Worm (Caenorhabditis elegans) whole organism, L2 larva: ENCODE measurements around the gene bus-18.

Experiments used
- C34F6.9 ChIP-seq: fragments of 150-350 bp; optimal IDR thresholded peaks from 2 replicates; lab custom pipeline; 2014; ENCODE audit warnings: missing biosample characterization, missing genetic modification characterization
- F13H6.1 ChIP-seq: sonication (generic microtip); optimal IDR thresholded peaks from 2 replicates; lab custom pipeline; 2016; ENCODE audit warnings: missing genetic modification characterization, missing compliant biosample characterization
- R02D3.7 ChIP-seq: fragments of 150-350 bp; optimal IDR thresholded peaks from 2 replicates; lab custom pipeline; 2014; ENCODE audit warnings: missing biosample characterization, missing genetic modification characterization
- Y55F3AM.14 ChIP-seq: fragments of 200-800 bp; sonication (Bioruptor generic); optimal IDR thresholded peaks from 2 replicates; lab custom pipeline; 2018; ENCODE audit warnings: mild to moderate bottlenecking, missing genetic modification characterization, missing compliant biosample characterization
- ZK546.5 ChIP-seq: sonication (generic microtip); optimal IDR thresholded peaks from 2 replicates; lab custom pipeline; 2017; ENCODE audit warnings: missing biosample characterization, missing genetic modification characterization
- alr-1 ChIP-seq: fragments of 150-350 bp; optimal IDR thresholded peaks from 2 replicates; lab custom pipeline; 2014; ENCODE audit warnings: missing biosample characterization, missing genetic modification characterization
- aly-2 ChIP-seq: fragments of 150-350 bp; optimal IDR thresholded peaks from 2 replicates; lab custom pipeline; 2014; ENCODE audit warnings: missing biosample characterization, missing genetic modification characterization
- ama-1 ChIP-seq: fragments of 150-350 bp; optimal IDR thresholded peaks from 2 replicates; lab custom pipeline; 2018; ENCODE audit warnings: inconsistent platforms
- blmp-1 ChIP-seq: sonication (generic microtip); optimal IDR thresholded peaks from 2 replicates; lab custom pipeline; 2017; ENCODE audit warnings: missing genetic modification characterization, mild to moderate bottlenecking, missing compliant biosample characterization, antibody characterized with exemption, moderate library complexity; ENCODE audit not compliant: insufficient read depth
- ceh-16 ChIP-seq: fragments of 150-350 bp; optimal IDR thresholded peaks from 2 replicates; lab custom pipeline; 2014; ENCODE audit warnings: missing biosample characterization, missing genetic modification characterization
- ceh-82 ChIP-seq: fragments of 150-350 bp; optimal IDR thresholded peaks from 2 replicates; lab custom pipeline; 2014; ENCODE audit warnings: missing biosample characterization, missing genetic modification characterization
- crh-2 ChIP-seq: sonication (generic microtip); optimal IDR thresholded peaks from 2 replicates; lab custom pipeline; 2017; ENCODE audit warnings: missing biosample characterization, missing genetic modification characterization
- dmd-4 ChIP-seq: sonication (generic microtip); optimal IDR thresholded peaks from 2 replicates; lab custom pipeline; 2017; ENCODE audit warnings: missing biosample characterization, missing genetic modification characterization
- egl-27 ChIP-seq: sonication (generic microtip); optimal IDR thresholded peaks from 3 replicates; lab custom pipeline; 2017; ENCODE audit warnings: missing biosample characterization, missing genetic modification reagents, missing genetic modification characterization
- elt-1 ChIP-seq: fragments of 150-350 bp; optimal IDR thresholded peaks from 2 replicates; lab custom pipeline; 2014; ENCODE audit warnings: missing biosample characterization, missing genetic modification characterization
- elt-3 ChIP-seq: sonication (generic microtip); optimal IDR thresholded peaks from 2 replicates; lab custom pipeline; 2017; ENCODE audit warnings: missing biosample characterization, missing genetic modification characterization
- fos-1 ChIP-seq: fragments of 150-350 bp; optimal IDR thresholded peaks from 2 replicates; lab custom pipeline; 2014; ENCODE audit warnings: missing biosample characterization, missing genetic modification characterization
- gmeb-1 ChIP-seq: fragments of 150-350 bp; optimal IDR thresholded peaks from 2 replicates; lab custom pipeline; 2014; ENCODE audit warnings: missing biosample characterization, missing genetic modification characterization
- lin-11 ChIP-seq: fragments of 150-350 bp; sonication (generic microtip); optimal IDR thresholded peaks from 2 replicates; lab custom pipeline; 2014; ENCODE audit warnings: missing biosample characterization, missing genetic modification characterization, inconsistent platforms, mixed read lengths
- lin-13 ChIP-seq: fragments of 150-350 bp; optimal IDR thresholded peaks from 2 replicates; lab custom pipeline; 2014; ENCODE audit warnings: missing biosample characterization, missing genetic modification reagents, missing genetic modification characterization
- lin-39 ChIP-seq: fragments of 150-350 bp; optimal IDR thresholded peaks from 2 replicates; lab custom pipeline; 2014; ENCODE audit warnings: missing biosample characterization, missing genetic modification reagents, missing genetic modification characterization
- lsy-2 ChIP-seq, 2 experiments: fragments of 150-350 bp in 1 of 2; sonication (generic microtip) in 1 of 2; optimal IDR thresholded peaks; 2 replicates each; lab custom pipeline; 2014 to 2017; ENCODE audit warnings: missing biosample characterization in 2 of 2, missing genetic modification characterization in 2 of 2
- mab-5 ChIP-seq: fragments of 150-350 bp; optimal IDR thresholded peaks from 2 replicates; lab custom pipeline; 2014; ENCODE audit warnings: missing biosample characterization, missing genetic modification characterization
- mbf-1 ChIP-seq: sonication (generic microtip); optimal IDR thresholded peaks from 2 replicates; lab custom pipeline; 2017; ENCODE audit warnings: missing biosample characterization, missing genetic modification characterization
- mdl-1 ChIP-seq, 2 experiments: fragments of 150-350 bp in 1 of 2; sonication (generic microtip) in 1 of 2; optimal IDR thresholded peaks; 2 replicates each; lab custom pipeline; 2017; ENCODE audit warnings: missing biosample characterization in 2 of 2, missing genetic modification characterization in 2 of 2
- nhr-10 ChIP-seq: sonication (generic microtip); optimal IDR thresholded peaks from 2 replicates; lab custom pipeline; 2017; ENCODE audit warnings: missing biosample characterization, missing genetic modification characterization
- nhr-11 ChIP-seq: fragments of 150-350 bp; optimal IDR thresholded peaks from 2 replicates; lab custom pipeline; 2014; ENCODE audit warnings: missing biosample characterization, missing genetic modification characterization
- nhr-12 ChIP-seq: fragments of 150-350 bp; optimal IDR thresholded peaks from 2 replicates; lab custom pipeline; 2014; ENCODE audit warnings: missing biosample characterization, missing genetic modification characterization
- nhr-129 ChIP-seq: fragments of 150-350 bp; optimal IDR thresholded peaks from 2 replicates; lab custom pipeline; 2014; ENCODE audit warnings: missing biosample characterization, missing genetic modification characterization
- nhr-21 ChIP-seq: fragments of 150-350 bp; optimal IDR thresholded peaks from 2 replicates; lab custom pipeline; 2014; ENCODE audit warnings: missing biosample characterization, missing genetic modification characterization
- nhr-23 ChIP-seq: fragments of 150-350 bp; optimal IDR thresholded peaks from 2 replicates; lab custom pipeline; 2014; ENCODE audit warnings: missing biosample characterization, missing genetic modification reagents, missing genetic modification characterization
- nhr-237 ChIP-seq: fragments of 150-350 bp; optimal IDR thresholded peaks from 2 replicates; lab custom pipeline; 2014; ENCODE audit warnings: missing biosample characterization, missing genetic modification characterization
- nhr-25 ChIP-seq: fragments of 150-350 bp; sonication (generic microtip); optimal IDR thresholded peaks from 3 replicates; lab custom pipeline; 2014; ENCODE audit warnings: missing biosample characterization, missing genetic modification characterization
- nhr-6 ChIP-seq: fragments of 150-350 bp; optimal IDR thresholded peaks from 2 replicates; lab custom pipeline; 2014; ENCODE audit warnings: missing biosample characterization, missing genetic modification characterization
- nhr-77 ChIP-seq: fragments of 150-350 bp; optimal IDR thresholded peaks from 2 replicates; lab custom pipeline; 2014; ENCODE audit warnings: missing biosample characterization, missing genetic modification characterization
- peb-1 ChIP-seq: fragments of 150-350 bp; optimal IDR thresholded peaks from 2 replicates; lab custom pipeline; 2014; ENCODE audit warnings: missing biosample characterization, missing genetic modification characterization
- sem-4 ChIP-seq: fragments of 150-350 bp; optimal IDR thresholded peaks from 2 replicates; lab custom pipeline; 2014; ENCODE audit warnings: missing biosample characterization, missing genetic modification reagents, missing genetic modification characterization
- skn-1 ChIP-seq: sonication (generic microtip); optimal IDR thresholded peaks from 2 replicates; lab custom pipeline; 2017; ENCODE audit warnings: missing biosample characterization, missing genetic modification characterization
- sma-3 ChIP-seq: sonication (generic microtip); optimal IDR thresholded peaks from 2 replicates; lab custom pipeline; 2016; ENCODE audit warnings: missing genetic modification reagents, missing genetic modification characterization, missing compliant biosample characterization
- sma-9 ChIP-seq, 2 experiments: fragments of 150-350 bp in 1 of 2; sonication (generic microtip) in 1 of 2; optimal IDR thresholded peaks; 2 replicates each; lab custom pipeline; 2014 to 2016; ENCODE audit warnings: missing genetic modification characterization in 2 of 2, mild to moderate bottlenecking in 1 of 2, missing biosample characterization in 1 of 2, missing compliant biosample characterization in 1 of 2, missing genetic modification reagents in 1 of 2, moderate library complexity in 1 of 2
- snpc-4 ChIP-seq: fragments of 150-350 bp; optimal IDR thresholded peaks from 2 replicates; lab custom pipeline; 2014; ENCODE audit warnings: missing biosample characterization, missing genetic modification characterization
- unc-39 ChIP-seq: fragments of 150-350 bp; optimal IDR thresholded peaks from 2 replicates; lab custom pipeline; 2014; ENCODE audit warnings: missing biosample characterization, missing genetic modification characterization
- unc-55 ChIP-seq: fragments of 150-350 bp; sonication (generic microtip); optimal IDR thresholded peaks from 3 replicates; lab custom pipeline; 2014; ENCODE audit warnings: missing biosample characterization, missing genetic modification reagents, missing genetic modification characterization
- unc-62 ChIP-seq: fragments of 150-350 bp; optimal IDR thresholded peaks from 2 replicates; lab custom pipeline; 2014; ENCODE audit warnings: missing biosample characterization, missing genetic modification reagents, missing genetic modification characterization
- zag-1 ChIP-seq: fragments of 150-350 bp; optimal IDR thresholded peaks from 2 replicates; lab custom pipeline; 2014; ENCODE audit warnings: missing biosample characterization, missing genetic modification characterization
- ztf-1 ChIP-seq: fragments of 200-800 bp; sonication (Bioruptor generic); conservative IDR thresholded peaks from 2 replicates; pipeline ENCODE4 v1.3.6; 2022; ENCODE audit warnings: missing genetic modification characterization, missing compliant biosample characterization
- ztf-11 ChIP-seq: sonication (generic microtip); optimal IDR thresholded peaks from 2 replicates; lab custom pipeline; 2017; ENCODE audit warnings: missing biosample characterization, missing genetic modification characterization
- ztf-4 ChIP-seq: fragments of 150-350 bp; optimal IDR thresholded peaks from 2 replicates; lab custom pipeline; 2014; ENCODE audit warnings: missing biosample characterization, missing genetic modification characterization

bus-18 gene

DNA sequence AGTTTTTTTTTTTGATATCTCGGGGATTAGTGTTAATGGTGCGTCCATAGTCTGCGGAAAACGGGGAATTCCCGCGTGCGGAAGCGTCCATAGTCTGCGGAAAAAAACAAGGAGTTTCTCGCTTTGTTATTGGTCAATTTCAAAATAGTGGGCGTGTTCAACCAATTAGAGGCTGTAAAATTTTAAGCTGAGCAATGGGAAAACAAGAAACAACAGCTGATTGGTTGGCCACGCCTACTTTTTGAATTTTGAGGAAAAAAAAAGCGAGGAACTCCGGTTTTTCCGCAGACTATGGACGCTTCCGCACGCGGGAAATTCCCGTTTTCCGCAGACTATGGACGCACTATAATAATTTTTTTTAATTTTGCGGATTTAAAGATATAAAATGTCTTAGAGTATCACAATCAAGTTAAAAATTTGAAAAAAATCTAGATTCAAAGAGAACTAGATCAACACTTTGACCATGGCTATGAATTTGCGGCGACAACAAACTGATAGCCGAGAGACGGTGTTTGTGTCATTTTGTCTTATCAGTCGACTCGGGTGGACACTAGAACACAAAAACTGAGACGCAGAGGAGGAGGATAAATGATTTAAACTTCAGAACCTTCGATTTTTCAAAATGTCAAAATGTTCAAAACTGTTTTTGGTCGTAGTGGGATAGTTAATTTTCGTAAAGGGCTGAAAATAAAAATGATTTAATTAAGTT lies 49.8 kb downstream of the bus-18 start:
- TF ChIP-seq fos-1 (tag; lab: Kevin White, UChicago), result peak; percentile 54
- peak; percentile 6 for TF ChIP-seq ama-1 (lab: Kevin White, UChicago)
- TF ChIP-seq, all 48 proteins: peak for 2; not testable (repeated sequence) for 46

DNA sequence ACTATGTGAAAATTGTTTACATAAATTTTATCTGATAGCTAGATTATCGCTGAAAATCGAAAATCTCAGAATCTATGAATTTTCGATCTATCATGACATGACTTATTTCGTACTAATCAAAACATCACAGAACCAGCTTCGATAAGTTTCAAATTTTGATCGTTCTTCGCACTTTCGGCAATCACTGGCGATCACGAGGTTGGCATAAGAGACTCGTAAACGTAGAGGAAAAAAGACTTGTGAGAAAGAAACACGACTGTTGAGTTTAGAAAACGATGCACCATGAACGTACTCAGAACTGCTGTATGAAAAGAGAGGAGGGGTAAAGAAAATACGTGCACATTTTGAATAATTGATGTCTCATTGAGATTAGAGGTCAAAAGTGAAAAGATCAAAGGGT lies 50.5 kb downstream of the bus-18 start:
- TF ChIP-seq aly-2 (tag; lab: Kevin White, UChicago) (no peak), sem-4 (tag; lab: Kevin White, UChicago) (peak; percentile 55), nhr-25 (tag; lab: Kevin White, UChicago) (peak; percentile 91), ztf-1 (GFP tag; lab: Robert Waterston, UW) (no peak), lin-11 (tag; lab: Kevin White, UChicago) (no peak), sma-3 (peak; percentile 84), nhr-10 (tag; lab: Kevin White, UChicago) (peak; percentile 30), ztf-11 (no peak), crh-2 (tag; lab: Kevin White, UChicago) (peak; percentile 96), peb-1 (tag; lab: Kevin White, UChicago) (no peak), lin-39 (tag; lab: Kevin White, UChicago) (peak; percentile 34), mdl-1 (tag; optimal IDR thresholded peaks at IDR 0.05; lab: Kevin White, UChicago) (peak; percentile 31 to 41), ceh-82 (no peak), zag-1 (tag; lab: Kevin White, UChicago) (no peak), nhr-129 (peak; percentile 98), elt-3 (tag; lab: Kevin White, UChicago) (no peak), unc-39 (no peak), alr-1 (tag; lab: Kevin White, UChicago) (no peak), R02D3.7 (tag; lab: Kevin White, UChicago) (no peak), Y55F3AM.14 (GFP tag; lab: Kevin White, UChicago) (no peak), nhr-23 (tag; lab: Kevin White, UChicago) (no peak), unc-62 (GFP tag; lab: Kevin White, UChicago) (peak; percentile 39), C34F6.9 (tag; lab: Kevin White, UChicago) (peak; percentile 77), mab-5 (tag; lab: Kevin White, UChicago) (peak; percentile 37), nhr-12 (tag; lab: Kevin White, UChicago) (no peak), mbf-1 (tag; lab: Kevin White, UChicago) (no peak), gmeb-1 (tag; lab: Kevin White, UChicago) (peak; percentile 81), sma-9 (GFP tag; optimal IDR thresholded peaks at IDR 0.05; lab: Kevin White, UChicago) (peak; percentile 96), sma-9 (tag; optimal IDR thresholded peaks at IDR 0.05; lab: Kevin White, UChicago) (no peak), nhr-237 (tag; lab: Kevin White, UChicago) (no peak), lin-13 (GFP tag; lab: Kevin White, UChicago) (peak; percentile 61), dmd-4 (tag; lab: Kevin White, UChicago) (no peak), egl-27 (peak; percentile 27), nhr-77 (tag; lab: Kevin White, UChicago) (no peak), unc-55 (GFP tag; lab: Kevin White, UChicago) (no peak), F13H6.1 (tag; lab: Kevin White, UChicago) (peak; percentile 93), ama-1 (lab: Kevin White, UChicago) (peak; percentile 45), snpc-4 (no peak), nhr-11 (tag; lab: Kevin White, UChicago) (no peak), blmp-1 (tag; lab: Kevin White, UChicago) (peak; percentile 83), ZK546.5 (tag; lab: Kevin White, UChicago) (no peak), lsy-2 (tag; optimal IDR thresholded peaks at IDR 0.05; lab: Kevin White, UChicago) (peak in 1 of 2 experiments; percentile 79), elt-1 (tag; lab: Kevin White, UChicago) (no peak), skn-1 (no peak), ztf-4 (peak; percentile 78), fos-1 (tag; lab: Kevin White, UChicago) (peak; percentile 84), nhr-6 (tag; lab: Kevin White, UChicago) (peak; percentile 86), nhr-21 (tag; lab: Kevin White, UChicago) (peak; percentile 90), ceh-16 (tag; lab: Kevin White, UChicago) (no peak)
